Worm (Caenorhabditis elegans): ENCODE results near the gene jac-1.

DNA sequence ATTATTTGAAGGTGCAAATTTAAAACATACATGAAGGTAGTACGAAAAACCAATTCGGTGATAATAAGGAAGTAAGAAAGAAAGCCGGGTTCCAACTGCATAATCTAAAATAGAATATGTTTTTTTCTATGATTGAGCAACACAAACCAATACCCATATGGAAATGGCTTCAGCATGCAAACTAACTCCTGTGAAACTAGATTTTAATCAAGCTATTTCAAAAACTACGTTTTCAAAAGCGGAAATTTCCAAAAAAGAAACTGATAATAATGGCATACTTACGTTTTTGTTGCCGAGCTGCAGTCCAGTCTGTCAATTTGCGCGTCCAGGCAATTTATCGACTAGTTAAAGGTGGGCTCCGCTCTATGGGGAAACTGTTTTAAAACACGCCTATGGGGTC, 40.7 kb upstream of the jac-1 start, which contains the start of gene Y105C5B.1418:
- TF ChIP-seq lin-15B (tag; optimal IDR thresholded peaks at IDR 0.05): no peak
- TF ChIP-seq egl-27 (tag; optimal IDR thresholded peaks at IDR 0.05): no peak
- no peak for TF ChIP-seq aha-1 (tag; optimal IDR thresholded peaks at IDR 0.05)
- TF ChIP-seq pag-3 (tag; optimal IDR thresholded peaks at IDR 0.05; ENCODE audit: borderline replicate concordance, insufficient read depth): no peak
- TF ChIP-seq rnt-1 (tag; optimal IDR thresholded peaks at IDR 0.05): no peak
- TF ChIP-seq ama-1 (optimal IDR thresholded peaks at IDR 0.05): no peak
- no peak for TF ChIP-seq nhr-84 (tag; optimal IDR thresholded peaks at IDR 0.05)
- no peak for TF ChIP-seq isw-1 (GFP tag; IDR thresholded peaks at IDR 0.05)
- TF ChIP-seq tbx-2 (tag; optimal IDR thresholded peaks at IDR 0.05): no peak

Measured in whole organism, L1 larva.